Comparison of ENCODE assay signal across 2 worm cellular contexts in genomic region chrX:1128503-1129036, ce11.
TF ChIP-seq lines count a peak whose summit lies in the region.

Gene snx-1 (plus strand): TSS chrX:1128986.

TF ChIP-seq in whole organism, L1 larva, 84 proteins besides CTCF, POLR2A, EP300 and RAD21 (continued from another document):
- TF ChIP-seq ceh-88 (GFP tag; IDR thresholded peaks at IDR 0.05; lab: Robert Waterston, UW) (no peak), snu-23 (GFP tag; optimal IDR thresholded peaks at IDR 0.05; lab: Kevin White, UChicago) (peak; percentile 74), skn-1 (tag; optimal IDR thresholded peaks at IDR 0.05; lab: Kevin White, UChicago) (peak; percentile 87), efl-1 (optimal IDR thresholded peaks at IDR 0.05; lab: Kevin White, UChicago) (peak; percentile 14 to 26), efl-1 (GFP tag; optimal IDR thresholded peaks at IDR 0.05 in 1 of 2; lab: Kevin White, UChicago) (peak; percentile 3 to 11), nhr-28 (tag; optimal IDR thresholded peaks at IDR 0.05; lab: Kevin White, UChicago) (no peak), alr-1 (tag; optimal IDR thresholded peaks at IDR 0.05; lab: Kevin White, UChicago; ENCODE audit: borderline replicate concordance) (no peak), Y116A8C.19 (tag; optimal IDR thresholded peaks at IDR 0.05; lab: Kevin White, UChicago; ENCODE audit: borderline replicate concordance) (no peak), nhr-76 (tag; optimal IDR thresholded peaks at IDR 0.05; lab: Kevin White, UChicago) (no peak), lin-35 (GFP tag; optimal IDR thresholded peaks at IDR 0.05; lab: Kevin White, UChicago) (peak; percentile 37 to 73), mep-1 (tag; optimal IDR thresholded peaks at IDR 0.05; lab: Kevin White, UChicago) (peak; percentile 35), mdl-1 (tag; optimal IDR thresholded peaks at IDR 0.05; lab: Kevin White, UChicago) (peak in 1 of 2 experiments; percentile 73), nhr-90 (tag; optimal IDR thresholded peaks at IDR 0.05; lab: Kevin White, UChicago; ENCODE audit: poor library complexity) (peak; percentile 52), unc-86 (tag; optimal IDR thresholded peaks at IDR 0.05; lab: Kevin White, UChicago) (peak; percentile 0), isw-1 (GFP tag; IDR thresholded peaks at IDR 0.05; lab: Robert Waterston, UW) (no peak), egl-27 (tag; optimal IDR thresholded peaks at IDR 0.05; lab: Kevin White, UChicago) (no peak), xbp-1 (tag; optimal IDR thresholded peaks at IDR 0.05; lab: Kevin White, UChicago) (peak; percentile 27), lir-3 (tag; optimal IDR thresholded peaks at IDR 0.05; lab: Kevin White, UChicago; ENCODE audit: poor library complexity) (no peak), tbx-2 (tag; optimal IDR thresholded peaks at IDR 0.05; lab: Kevin White, UChicago) (peak; percentile 52), sox-4 (tag; optimal IDR thresholded peaks at IDR 0.05; lab: Kevin White, UChicago) (no peak), vab-15 (tag; optimal IDR thresholded peaks at IDR 0.05; lab: Kevin White, UChicago) (peak; percentile 54), nhr-11 (tag; optimal IDR thresholded peaks at IDR 0.05; lab: Kevin White, UChicago) (no peak), zag-1 (tag; optimal IDR thresholded peaks at IDR 0.05; lab: Kevin White, UChicago) (no peak), mef-2 (tag; optimal IDR thresholded peaks at IDR 0.05; lab: Kevin White, UChicago) (no peak), blmp-1 (tag; optimal IDR thresholded peaks at IDR 0.05; lab: Kevin White, UChicago) (peak; percentile 38), hlh-17 (GFP tag; optimal IDR thresholded peaks at IDR 0.05; lab: Kevin White, UChicago; ENCODE audit: borderline replicate concordance) (no peak), lin-13 (GFP tag; optimal IDR thresholded peaks at IDR 0.05; lab: Kevin White, UChicago) (no peak), lin-15B (tag; optimal IDR thresholded peaks at IDR 0.05; lab: Kevin White, UChicago) (peak; percentile 37), irx-1 (tag; optimal IDR thresholded peaks at IDR 0.05; lab: Kevin White, UChicago) (peak; percentile 24), nhr-71 (tag; optimal IDR thresholded peaks at IDR 0.05; lab: Kevin White, UChicago) (peak; percentile 57), lsy-2 (tag; optimal IDR thresholded peaks at IDR 0.05; lab: Kevin White, UChicago) (peak; percentile 10 to 49), dpl-1 (GFP tag; optimal IDR thresholded peaks at IDR 0.05; lab: Kevin White, UChicago) (peak in 2 of 3 experiments; percentile 29 to 34), swsn-7 (tag; optimal IDR thresholded peaks at IDR 0.05; lab: Kevin White, UChicago) (peak; percentile 33), ceh-63 (GFP tag; optimal IDR thresholded peaks at IDR 0.05; lab: Kevin White, UChicago) (no peak)

TF ChIP-seq in whole organism, L3 larva, 47 proteins besides CTCF, POLR2A, EP300 and RAD21 (continued from another document):
- TF ChIP-seq unc-39 (tag; optimal IDR thresholded peaks at IDR 0.05; lab: Kevin White, UChicago) (no peak), pqm-1 (tag; optimal IDR thresholded peaks at IDR 0.05; lab: Kevin White, UChicago) (peak; percentile 20), egl-5 (tag; optimal IDR thresholded peaks at IDR 0.05; lab: Kevin White, UChicago) (peak; percentile 47), nfya-1 (tag; optimal IDR thresholded peaks at IDR 0.05; lab: Kevin White, UChicago; ENCODE audit: insufficient read depth) (peak; percentile 41)
TF ChIP-seq in whole organism, L3 larva: peak in this region for 17.
